Worm (Caenorhabditis elegans) whole organism, early embryonic: Measurements from ENCODE around the gene hmt-1.

ENCODE experiments used
- B0310.2 ChIP-seq: sonication (generic microtip); optimal IDR thresholded peaks from 2 replicates; lab custom pipeline; 2016; ENCODE audit warnings: mild to moderate bottlenecking, missing genetic modification characterization, missing compliant biosample characterization
- F13C5.2 ChIP-seq: sonication (generic microtip); optimal IDR thresholded peaks from 2 replicates; lab custom pipeline; 2017; ENCODE audit warnings: mild to moderate bottlenecking, missing genetic modification characterization, inconsistent platforms, missing compliant biosample characterization
- aly-1 ChIP-seq: sonication (generic microtip); optimal IDR thresholded peaks from 2 replicates; lab custom pipeline; 2016; ENCODE audit warnings: missing genetic modification characterization, missing compliant biosample characterization
- ama-1 ChIP-seq: fragments of 150-350 bp; optimal IDR thresholded peaks from 2 replicates; lab custom pipeline; 2014
- ceh-13 ChIP-seq: fragments of 200-800 bp; sonication (Bioruptor generic); optimal IDR thresholded peaks from 2 replicates; lab custom pipeline; 2018; ENCODE audit warnings: mild to moderate bottlenecking, missing genetic modification characterization, missing compliant biosample characterization
- ceh-36 ChIP-seq: sonication (generic microtip); optimal IDR thresholded peaks from 2 replicates; lab custom pipeline; 2016; ENCODE audit warnings: missing genetic modification characterization, inconsistent platforms, missing compliant biosample characterization
- ets-7 ChIP-seq: sonication (generic microtip); optimal IDR thresholded peaks from 2 replicates; lab custom pipeline; 2016; ENCODE audit warnings: missing genotype, missing genetic modification characterization, missing compliant biosample characterization
- flt-1 ChIP-seq: fragments of 200-800 bp; sonication (Bioruptor generic); IDR thresholded peaks from 2 replicates; pipeline ENCODE4 v1.3.6; 2022; ENCODE audit warnings: missing genetic modification characterization, missing compliant biosample characterization
- hmbx-1 ChIP-seq: sonication (generic microtip); optimal IDR thresholded peaks from 2 replicates; lab custom pipeline; 2016; ENCODE audit warnings: mild to moderate bottlenecking, missing genetic modification characterization, missing compliant biosample characterization
- hmg-4 ChIP-seq: fragments of 200-800 bp; sonication (Bioruptor generic); optimal IDR thresholded peaks from 2 replicates; lab custom pipeline; 2018; ENCODE audit warnings: mild to moderate bottlenecking, missing genetic modification characterization, missing compliant biosample characterization
- hnd-1 ChIP-seq: sonication (generic microtip); optimal IDR thresholded peaks from 2 replicates; lab custom pipeline; 2016; ENCODE audit warnings: missing genetic modification characterization, missing compliant biosample characterization
- pes-1 ChIP-seq: fragments of 200-800 bp; sonication (Bioruptor generic); IDR thresholded peaks from 2 replicates; pipeline ENCODE4 v1.3.6; 2022; ENCODE audit warnings: missing genetic modification reagents, missing genetic modification characterization, missing compliant biosample characterization
- scrt-1 ChIP-seq: fragments of 200-800 bp; sonication (Bioruptor generic); IDR thresholded peaks from 2 replicates; pipeline ENCODE4 v1.3.6; 2022; ENCODE audit warnings: missing genetic modification characterization, missing compliant biosample characterization
- sea-1 ChIP-seq: fragments of 200-800 bp; sonication (Bioruptor generic); conservative IDR thresholded peaks from 2 replicates; pipeline ENCODE4 v1.3.6; 2022; ENCODE audit warnings: missing genetic modification characterization, missing compliant biosample characterization
- tbx-11 ChIP-seq: fragments of 200-800 bp; sonication (Bioruptor generic); IDR thresholded peaks from 2 replicates; pipeline ENCODE4 v1.3.6; 2022; ENCODE audit warnings: missing genetic modification characterization, missing compliant biosample characterization
- tbx-37 ChIP-seq: fragments of 200-800 bp; sonication (Bioruptor generic); conservative IDR thresholded peaks from 2 replicates; pipeline ENCODE4 v1.3.6; 2022; ENCODE audit warnings: missing genetic modification reagents, missing genetic modification characterization, missing compliant biosample characterization
- tra-4 ChIP-seq: sonication (generic microtip); optimal IDR thresholded peaks from 2 replicates; lab custom pipeline; 2017; ENCODE audit warnings: missing genetic modification characterization, missing compliant biosample characterization

hmt-1 gene

ce11 chrIII:11107327-11107726, 7.6 kb upstream of the hmt-1 start:
- no peak for TF ChIP-seq F13C5.2 (tag; lab: Kevin White, UChicago)
- no peak for TF ChIP-seq pes-1 (GFP tag; lab: Robert Waterston, UW)
- TF ChIP-seq hnd-1, result no peak
- no peak for TF ChIP-seq ceh-13
- no peak for TF ChIP-seq flt-1 (GFP tag; lab: Robert Waterston, UW)
- no peak for TF ChIP-seq aly-1 (tag; lab: Kevin White, UChicago)
- TF ChIP-seq sea-1 (GFP tag; lab: Robert Waterston, UW), result no peak
- no peak for TF ChIP-seq tbx-11 (GFP tag; lab: Robert Waterston, UW)
- TF ChIP-seq scrt-1 (GFP tag; lab: Robert Waterston, UW), result no peak
- no peak for TF ChIP-seq tbx-37 (GFP tag; lab: Robert Waterston, UW)
- no peak for TF ChIP-seq hmbx-1 (tag; lab: Kevin White, UChicago)
- no peak for TF ChIP-seq tra-4
- no peak for TF ChIP-seq ets-7 (tag; lab: Kevin White, UChicago)
- TF ChIP-seq B0310.2 (tag; lab: Kevin White, UChicago), result no peak
- TF ChIP-seq hmg-4 (GFP tag; lab: Kevin White, UChicago), result no peak

- no peak for TF ChIP-seq hmbx-1 (tag; lab: Kevin White, UChicago)
- no peak for TF ChIP-seq tbx-37 (GFP tag; lab: Robert Waterston, UW)
- no peak for TF ChIP-seq scrt-1 (GFP tag; lab: Robert Waterston, UW)
- no peak for TF ChIP-seq hnd-1
- TF ChIP-seq ceh-36 (tag; lab: Kevin White, UChicago), result no peak
- TF ChIP-seq aly-1 (tag; lab: Kevin White, UChicago), result no peak
- no peak for TF ChIP-seq F13C5.2 (tag; lab: Kevin White, UChicago)
- no peak for TF ChIP-seq tra-4
- no peak for TF ChIP-seq ceh-13
- TF ChIP-seq B0310.2 (tag; lab: Kevin White, UChicago), result no peak
- TF ChIP-seq flt-1 (GFP tag; lab: Robert Waterston, UW), result no peak
- no peak for TF ChIP-seq ets-7 (tag; lab: Kevin White, UChicago)
- no peak for TF ChIP-seq pes-1 (GFP tag; lab: Robert Waterston, UW)
- no peak for TF ChIP-seq tbx-11 (GFP tag; lab: Robert Waterston, UW)
- no peak for TF ChIP-seq ama-1
- no peak for TF ChIP-seq hmg-4 (GFP tag; lab: Kevin White, UChicago)
- no peak for TF ChIP-seq sea-1 (GFP tag; lab: Robert Waterston, UW)
Measured at ce11 chrIII:11101246-11101645, 1.5 kb upstream of the hmt-1 start.

DNA sequence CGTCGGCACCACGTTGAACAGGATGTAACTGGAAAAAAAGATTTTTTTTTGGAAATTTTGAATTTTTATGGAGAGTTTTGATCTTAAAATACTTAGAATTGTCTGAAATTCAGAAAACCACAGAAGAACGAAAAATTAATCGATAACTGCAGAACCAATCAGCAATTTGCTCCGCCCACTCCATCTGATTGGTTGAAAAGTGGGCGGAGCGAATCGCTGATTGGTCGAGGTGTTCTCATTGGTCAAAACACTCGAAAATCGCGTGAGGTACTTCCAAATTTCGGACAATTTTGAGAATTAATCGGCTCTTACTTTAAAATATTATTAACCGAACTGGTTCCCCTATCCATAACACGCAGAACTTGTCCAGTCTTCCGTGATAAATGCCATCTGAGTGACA, 4.1 kb downstream of the hmt-1 start:
- TF ChIP-seq hmg-4 (GFP tag; lab: Kevin White, UChicago), result no peak
- no peak for TF ChIP-seq B0310.2 (tag; lab: Kevin White, UChicago)
- TF ChIP-seq ets-7 (tag; lab: Kevin White, UChicago), result no peak
- TF ChIP-seq tbx-11 (GFP tag; lab: Robert Waterston, UW), result no peak
- no peak for TF ChIP-seq ceh-36 (tag; lab: Kevin White, UChicago)
- TF ChIP-seq hnd-1, result no peak
- TF ChIP-seq flt-1 (GFP tag; lab: Robert Waterston, UW), result no peak

- TF ChIP-seq tbx-37 (GFP tag; lab: Robert Waterston, UW), result no peak; the same call in 1 of the 2 replicates
- TF ChIP-seq pes-1 (GFP tag; lab: Robert Waterston, UW), result peak; percentile 69
- no peak for TF ChIP-seq tbx-11 (GFP tag; lab: Robert Waterston, UW)
- no peak for TF ChIP-seq ceh-13
Measured at ce11 chrIII:11093489-11093888, 6.3 kb downstream of the hmt-1 start.

ce11 chrIII:11091651-11092278, 8.0 kb downstream of the hmt-1 start:
- TF ChIP-seq ceh-13 (peak; percentile 56), pes-1 (GFP tag; lab: Robert Waterston, UW) (peak; percentile 62; the same call in 1 of the 2 replicates), ets-7 (tag; lab: Kevin White, UChicago) (peak; percentile 65), sea-1 (GFP tag; lab: Robert Waterston, UW) (no peak), scrt-1 (GFP tag; lab: Robert Waterston, UW) (no peak), hnd-1 (peak; percentile 4)

DNA sequence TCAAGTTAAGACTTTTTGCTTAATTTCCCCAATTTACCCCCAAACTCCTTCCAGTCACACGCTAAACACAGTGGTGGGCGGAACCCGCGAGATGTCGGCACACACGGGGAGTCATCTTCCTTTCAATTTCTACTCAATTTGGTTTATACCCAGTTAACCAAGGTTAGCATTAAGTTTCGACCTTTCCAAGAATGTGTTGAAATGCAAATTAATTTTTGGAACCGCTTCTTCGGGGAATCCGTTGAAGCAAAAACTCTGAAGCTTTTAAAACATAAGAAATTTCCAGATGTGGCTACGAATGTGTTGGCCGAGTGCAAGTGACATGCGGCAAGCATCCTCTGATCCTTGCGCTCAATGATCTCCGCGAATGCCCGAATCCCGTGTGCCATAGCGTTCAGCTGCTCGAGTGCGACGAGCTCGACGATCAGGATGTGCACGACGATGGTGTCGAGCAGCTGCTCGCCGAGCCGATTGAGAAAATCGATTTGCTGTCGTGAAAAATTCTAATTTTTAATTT, 8.8 kb downstream of the hmt-1 start:
- TF ChIP-seq ama-1 (peak; percentile 46), tbx-11 (GFP tag; lab: Robert Waterston, UW) (no peak)

DNA sequence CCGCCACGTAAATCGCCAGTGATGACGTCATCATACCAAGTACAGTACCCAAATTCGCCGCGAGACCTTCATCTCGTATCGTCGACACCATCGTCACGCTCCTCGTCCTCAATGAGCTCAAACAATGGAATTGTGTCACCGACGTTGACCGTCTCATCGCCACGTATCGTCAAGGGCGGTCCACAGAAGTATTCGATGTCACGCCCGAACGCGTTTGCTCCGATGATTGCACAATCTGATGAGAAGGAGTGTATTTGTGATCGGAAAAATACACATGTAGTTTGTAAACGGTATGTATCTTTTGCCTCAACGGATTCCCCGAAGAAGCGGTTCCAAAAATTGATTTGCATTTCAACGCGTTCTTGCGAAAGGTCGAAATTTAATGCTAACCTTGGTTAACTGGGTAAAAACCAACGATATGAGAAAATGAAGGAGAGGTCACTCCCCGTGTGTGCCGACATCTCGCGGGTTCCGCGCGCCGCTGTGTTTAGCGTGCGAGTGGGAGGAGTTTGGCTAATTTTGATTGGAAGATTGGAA, 9.6 kb downstream of the hmt-1 start:
- TF ChIP-seq F13C5.2 (tag; lab: Kevin White, UChicago), result peak; percentile 33
- TF ChIP-seq pes-1 (GFP tag; lab: Robert Waterston, UW), result 0 out of 2 replicates have a peak, but pooled peaks have one; percentile 38
- peak; percentile 84 for TF ChIP-seq ama-1
- TF ChIP-seq aly-1 (tag; lab: Kevin White, UChicago), result no peak

ce11 chrIII:11088187-11088586, 11.6 kb downstream of the hmt-1 start, which contains the start of gene W09D6.5:
Gene W09D6.5 (plus strand): TSS chrIII:11088487.
- TF ChIP-seq pes-1 (GFP tag; lab: Robert Waterston, UW) (no peak), ama-1 (no peak), ets-7 (tag; lab: Kevin White, UChicago) (no peak), hmbx-1 (tag; lab: Kevin White, UChicago) (no peak), ceh-13 (no peak), tra-4 (no peak), aly-1 (tag; lab: Kevin White, UChicago) (no peak), ceh-36 (tag; lab: Kevin White, UChicago) (no peak)
